Fruit fly (Drosophila melanogaster) whole organism, embryonic: ENCODE measurements around the gene Sytbeta.

ENCODE experiments used
- Asciz ChIP-seq: fragments of 200-800 bp; sonication (Bioruptor generic); optimal IDR thresholded peaks from 2 replicates; lab custom pipeline; 2017; ENCODE audit warnings: missing biosample characterization, mild to moderate bottlenecking, missing genetic modification characterization, missing genetic modification reagents
- CG10366 ChIP-seq: fragments of 200-800 bp; sonication (Bioruptor generic); IDR thresholded peaks from 2 replicates; pipeline ENCODE4 v1.3.6; 2022; ENCODE audit warnings: missing biosample characterization, missing genetic modification characterization
- CG10431 ChIP-seq: fragments of 200-800 bp; sonication (Bioruptor generic); optimal IDR thresholded peaks from 3 replicates; lab custom pipeline; 2018; ENCODE audit warnings: missing biosample characterization, mild to moderate bottlenecking, missing genetic modification characterization
- CG12236 ChIP-seq: fragments of 200-800 bp; sonication (Bioruptor generic); optimal IDR thresholded peaks from 2 replicates; lab custom pipeline; 2016; ENCODE audit warnings: missing biosample characterization, missing genetic modification characterization
- CG1233 ChIP-seq: fragments of 200-800 bp; sonication (Bioruptor generic); optimal IDR thresholded peaks from 4 replicates; lab custom pipeline; 2018; ENCODE audit warnings: missing biosample characterization, mild to moderate bottlenecking, missing genetic modification characterization
- CG12769 ChIP-seq: fragments of 200-800 bp; sonication (Bioruptor generic); optimal IDR thresholded peaks from 2 replicates; lab custom pipeline; 2019; ENCODE audit warnings: missing biosample characterization, mild to moderate bottlenecking, missing genetic modification characterization, moderate library complexity
- CG15479 ChIP-seq: fragments of 200-800 bp; sonication (Bioruptor generic); optimal IDR thresholded peaks from 3 replicates; lab custom pipeline; 2019; ENCODE audit warnings: missing biosample characterization, mild to moderate bottlenecking, missing genetic modification characterization, moderate library complexity
- CG17568 ChIP-seq: fragments of 200-800 bp; sonication (Bioruptor generic); optimal IDR thresholded peaks from 2 replicates; lab custom pipeline; 2018; ENCODE audit warnings: missing biosample characterization, mild to moderate bottlenecking, missing genetic modification characterization, moderate library complexity
- CG32532 ChIP-seq: fragments of 200-800 bp; sonication (Bioruptor generic); IDR thresholded peaks from 2 replicates; pipeline ENCODE4 v1.3.6; 2022; ENCODE audit warnings: missing biosample characterization, missing genetic modification characterization
- CG33557 ChIP-seq: fragments of 200-800 bp; sonication (Bioruptor generic); optimal IDR thresholded peaks from 2 replicates; lab custom pipeline; 2019; ENCODE audit warnings: missing biosample characterization, mild to moderate bottlenecking, missing genetic modification characterization, moderate library complexity
- CG34422 ChIP-seq: fragments of 200-800 bp; sonication (Bioruptor generic); IDR thresholded peaks from 3 replicates; pipeline ENCODE4 v1.3.6; 2022; ENCODE audit warnings: missing biosample characterization, missing genetic modification characterization
- CG4404 ChIP-seq: fragments of 200-800 bp; sonication (Bioruptor generic); IDR thresholded peaks from 2 replicates; pipeline ENCODE4 v1.3.6; 2022; ENCODE audit warnings: missing biosample characterization, missing genetic modification characterization
- CG4617 ChIP-seq: fragments of 200-800 bp; sonication (Bioruptor generic); optimal IDR thresholded peaks from 3 replicates; lab custom pipeline; 2016; ENCODE audit warnings: missing biosample characterization, missing genetic modification characterization, borderline replicate concordance
- CG4730 ChIP-seq: fragments of 200-800 bp; sonication (Bioruptor generic); IDR thresholded peaks from 2 replicates; pipeline ENCODE4 v1.3.6; 2022; ENCODE audit warnings: missing biosample characterization, missing genetic modification characterization
- CG4854 ChIP-seq: fragments of 200-800 bp; sonication (Bioruptor generic); optimal IDR thresholded peaks from 2 replicates; lab custom pipeline; 2016; ENCODE audit warnings: missing biosample characterization, missing genetic modification characterization, inconsistent platforms
- CG6272 ChIP-seq: fragments of 200-800 bp; sonication (Bioruptor generic); IDR thresholded peaks from 2 replicates; pipeline ENCODE4 v1.3.6; 2022; ENCODE audit warnings: missing biosample characterization, missing genetic modification characterization
- CG7963 ChIP-seq: fragments of 200-800 bp; sonication (Bioruptor generic); IDR thresholded peaks from 3 replicates; pipeline ENCODE4 v1.3.6; 2022; ENCODE audit warnings: missing biosample characterization, missing genetic modification characterization; ENCODE audit not compliant: partially characterized antibody
- CG8089 ChIP-seq: fragments of 200-800 bp; sonication (Bioruptor generic); optimal IDR thresholded peaks from 3 replicates; lab custom pipeline; 2016; ENCODE audit warnings: missing biosample characterization, missing genetic modification characterization
- CG8290 ChIP-seq, 3 experiments: fragments of 200-800 bp; sonication (Bioruptor generic); optimal IDR thresholded peaks; 2 replicates each; lab custom pipeline; 2016 to 2019; ENCODE audit warnings: missing biosample characterization in 3 of 3, missing genetic modification characterization in 3 of 3, mild to moderate bottlenecking in 2 of 3, moderate library complexity in 1 of 3
- CG8924 ChIP-seq: fragments of 200-800 bp; optimal IDR thresholded peaks from 3 replicates; lab custom pipeline; 2019; ENCODE audit warnings: missing biosample characterization, mild to moderate bottlenecking, missing genetic modification characterization, moderate library complexity
- CG9727 ChIP-seq: fragments of 200-800 bp; sonication (Bioruptor generic); optimal IDR thresholded peaks from 3 replicates; lab custom pipeline; 2017; ENCODE audit warnings: missing biosample characterization, mild to moderate bottlenecking, missing genetic modification characterization
- CG9932 ChIP-seq: fragments of 200-800 bp; sonication (Bioruptor generic); IDR thresholded peaks from 2 replicates; pipeline ENCODE4 v1.3.6; 2022; ENCODE audit warnings: missing biosample characterization, missing genetic modification characterization
- Doc2 ChIP-seq: fragments of 200-800 bp; sonication (Bioruptor generic); IDR thresholded peaks from 2 replicates; pipeline ENCODE4 v1.3.6; 2022; ENCODE audit warnings: missing biosample characterization, missing genetic modification characterization
- Gug ChIP-seq: fragments of 200-800 bp; sonication (Bioruptor generic); IDR thresholded peaks from 4 replicates; pipeline ENCODE4 v1.3.6; 2022; ENCODE audit warnings: missing biosample characterization, missing genetic modification characterization
- HmgD ChIP-seq: fragments of 200-800 bp; sonication (Bioruptor generic); optimal IDR thresholded peaks from 3 replicates; lab custom pipeline; 2016; ENCODE audit warnings: missing biosample characterization, missing genetic modification characterization
- Mad ChIP-seq: fragments of 200-800 bp; sonication (Bioruptor generic); optimal IDR thresholded peaks from 2 replicates; lab custom pipeline; 2016; ENCODE audit warnings: missing biosample characterization, missing genetic modification characterization
- Neu2 ChIP-seq: fragments of 200-800 bp; sonication (Bioruptor generic); optimal IDR thresholded peaks from 3 replicates; lab custom pipeline; 2016; ENCODE audit warnings: missing biosample characterization, missing genetic modification characterization, borderline replicate concordance
- Rx ChIP-seq: fragments of 200-800 bp; sonication (Bioruptor generic); IDR thresholded peaks from 2 replicates; pipeline ENCODE4 v1.3.6; 2022; ENCODE audit warnings: missing biosample characterization, missing genetic modification characterization
- Tbp ChIP-seq: fragments of >200 bp; optimal IDR thresholded peaks from 2 replicates; lab custom pipeline; 2018; ENCODE audit warnings: missing biosample characterization, missing genetic modification characterization
- Xbp1 ChIP-seq: fragments of 200-800 bp; sonication (Bioruptor generic); optimal IDR thresholded peaks from 3 replicates; lab custom pipeline; 2016; ENCODE audit warnings: missing biosample characterization, mild to moderate bottlenecking, missing genetic modification characterization
- aop ChIP-seq: fragments of 200-800 bp; sonication (Bioruptor generic); IDR thresholded peaks from 2 replicates; pipeline ENCODE4 v1.3.6; 2022; ENCODE audit warnings: missing biosample characterization, missing genetic modification characterization
- dati ChIP-seq: fragments of 200-800 bp; sonication (Bioruptor generic); IDR thresholded peaks from 2 replicates; pipeline ENCODE4 v1.3.6; 2022; ENCODE audit warnings: missing biosample characterization, missing genetic modification characterization
- emc ChIP-seq: fragments of 200-800 bp; sonication (Bioruptor generic); optimal IDR thresholded peaks from 2 replicates; lab custom pipeline; 2016; ENCODE audit warnings: missing biosample characterization, missing genetic modification characterization
- fru ChIP-seq: fragments of >200 bp; optimal IDR thresholded peaks from 2 replicates; lab custom pipeline; 2017
- hth ChIP-seq: fragments of >200 bp; optimal IDR thresholded peaks from 2 replicates; lab custom pipeline; 2017; ENCODE audit warnings: inconsistent platforms
- lilli ChIP-seq: fragments of 200-800 bp; sonication (Bioruptor generic); optimal IDR thresholded peaks from 3 replicates; lab custom pipeline; 2016; ENCODE audit warnings: missing biosample characterization, missing genetic modification characterization
- lola ChIP-seq, 3 experiments: fragments of >200 bp in 2 of 3; fragments of 200-800 bp in 1 of 3; sonication (Bioruptor generic) in 1 of 3; optimal IDR thresholded peaks; 2 replicates each; lab custom pipeline; 2017 to 2019; ENCODE audit warnings: missing biosample characterization in 3 of 3, missing genetic modification characterization in 3 of 3, mild to moderate bottlenecking in 1 of 3, moderate library complexity in 1 of 3
- lov ChIP-seq, 2 experiments: fragments of 200-800 bp in 1 of 2; fragments of >200 bp in 1 of 2; sonication (Bioruptor generic) in 1 of 2; IDR thresholded peaks in 1 of 2; optimal IDR thresholded peaks in 1 of 2; 2 replicates in 1 of 2; 3 replicates in 1 of 2; pipeline versions ENCODE4 v1.3.6 to Lab custom; 2017 to 2022; ENCODE audit warnings: missing biosample characterization in 1 of 2, missing genetic modification characterization in 1 of 2
- oc ChIP-seq: fragments of 200-800 bp; sonication (Bioruptor generic); optimal IDR thresholded peaks from 2 replicates; lab custom pipeline; 2018; ENCODE audit warnings: missing biosample characterization, mild to moderate bottlenecking, missing genetic modification characterization, moderate library complexity
- onecut ChIP-seq: fragments of 200-800 bp; sonication (Bioruptor generic); IDR thresholded peaks from 2 replicates; pipeline ENCODE4 v1.3.6; 2022; ENCODE audit warnings: missing biosample characterization, missing genetic modification characterization
- prd ChIP-seq, 3 experiments: fragments of >200 bp in 2 of 3; fragments of 200-800 bp in 1 of 3; sonication (Bioruptor generic) in 1 of 3; optimal IDR thresholded peaks in 2 of 3; IDR thresholded peaks in 1 of 3; 2 replicates in 2 of 3; 3 replicates in 1 of 3; pipeline versions ENCODE4 v1.3.6 to Lab custom; 2017 to 2022; ENCODE audit warnings: missing biosample characterization in 1 of 3, missing genetic modification characterization in 1 of 3
- ro ChIP-seq: fragments of 200-800 bp; sonication (Bioruptor generic); IDR thresholded peaks from 2 replicates; pipeline ENCODE4 v1.3.6; 2022; ENCODE audit warnings: missing biosample characterization, missing genetic modification characterization
- sc ChIP-seq, 3 experiments: fragments of >200 bp in 2 of 3; fragments of 200-800 bp in 1 of 3; sonication (Bioruptor generic) in 1 of 3; optimal IDR thresholded peaks; 2 replicates in 2 of 3; 3 replicates in 1 of 3; lab custom pipeline; 2017; ENCODE audit warnings: mild to moderate bottlenecking in 1 of 3, missing biosample characterization in 1 of 3, missing genetic modification characterization in 1 of 3, missing genetic modification reagents in 1 of 3
- sd ChIP-seq: fragments of 200-800 bp; sonication (Bioruptor generic); optimal IDR thresholded peaks from 3 replicates; lab custom pipeline; 2018; ENCODE audit warnings: missing biosample characterization, mild to moderate bottlenecking, missing genetic modification characterization, moderate library complexity
- sqz ChIP-seq: fragments of 200-800 bp; sonication (Bioruptor generic); optimal IDR thresholded peaks from 3 replicates; lab custom pipeline; 2018; ENCODE audit warnings: missing biosample characterization, mild to moderate bottlenecking, missing genetic modification characterization
- tna ChIP-seq: fragments of 200-800 bp; sonication (Bioruptor generic); IDR thresholded peaks from 2 replicates; pipeline ENCODE4 v1.3.6; 2022; ENCODE audit warnings: missing biosample characterization, missing genetic modification characterization; ENCODE audit not compliant: partially characterized antibody
- toy ChIP-seq: fragments of 200-800 bp; sonication (Bioruptor generic); IDR thresholded peaks from 2 replicates; pipeline ENCODE4 v1.3.6; 2022; ENCODE audit warnings: missing biosample characterization, missing genetic modification characterization
- vfl ChIP-seq: fragments of 200-800 bp; sonication (Bioruptor generic); optimal IDR thresholded peaks from 2 replicates; lab custom pipeline; 2016; ENCODE audit warnings: missing biosample characterization, missing genetic modification characterization
- wor ChIP-seq: fragments of 200-800 bp; sonication (Bioruptor generic); IDR thresholded peaks from 2 replicates; pipeline ENCODE4 v1.3.6; 2022; ENCODE audit warnings: missing biosample characterization, missing genetic modification characterization

Gene Sytbeta

DNA sequence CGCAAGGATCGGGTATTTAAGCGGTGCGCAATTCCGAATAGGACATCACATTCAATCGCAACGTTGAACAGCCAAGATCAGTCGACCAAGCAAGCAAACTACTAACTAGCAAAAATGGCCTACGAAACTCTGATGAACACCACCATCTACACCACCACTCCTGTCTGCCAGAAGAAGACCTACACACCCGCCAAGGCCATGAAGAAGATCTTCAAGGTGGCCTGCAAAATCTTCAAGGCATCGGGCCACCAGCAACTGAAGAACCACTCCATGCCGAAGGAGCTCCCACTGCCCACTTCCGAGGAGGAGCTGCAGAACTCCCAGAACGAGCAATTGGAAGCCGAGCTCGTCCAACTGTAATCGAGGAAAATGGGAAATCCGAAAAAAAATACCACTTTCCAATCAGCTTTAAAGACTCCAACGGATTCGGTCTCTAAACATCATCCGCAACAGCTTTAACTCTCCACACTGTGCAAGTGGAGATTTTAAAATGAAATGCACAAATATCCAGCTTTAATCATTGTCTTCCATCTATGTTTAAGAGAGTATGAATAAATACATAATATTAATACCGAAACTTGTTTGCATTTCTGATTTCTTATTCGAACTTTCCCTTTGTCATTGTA, 92.0 kb downstream of the Sytbeta start, which contains the start of gene Brd (continued):
- TF ChIP-seq prd (optimal IDR thresholded peaks at IDR 0.05; lab: Kevin White, UChicago) (no peak), prd (GFP tag; IDR thresholded peaks at IDR 0.05; lab: Robert Waterston, UW) (peak; percentile 23; the same call in 1 of the 3 replicates), CG9932 (no peak), CG10431 (GFP tag; lab: Kevin White, UChicago) (no peak), CG9727 (no peak), lilli (peak; percentile 31), wor (GFP tag; lab: Robert Waterston, UW) (no peak), CG8290 (GFP tag; optimal IDR thresholded peaks at IDR 0.05; lab: Kevin White, UChicago) (no peak), CG8290 (tag; optimal IDR thresholded peaks at IDR 0.05; lab: Kevin White, UChicago) (no peak), onecut (GFP tag; lab: Robert Waterston, UW) (no peak), CG33557 (GFP tag; lab: Kevin White, UChicago) (no peak), hth (no peak), CG12769 (no peak), lov (optimal IDR thresholded peaks at IDR 0.05; lab: Kevin White, UChicago) (no peak), lov (GFP tag; IDR thresholded peaks at IDR 0.05; lab: Robert Waterston, UW) (0 out of 3 replicates have a peak, but pooled peaks have one; percentile 31), CG8924 (tag; lab: Kevin White, UChicago) (no peak), Mad (GFP tag; lab: Kevin White, UChicago) (no peak), emc (GFP tag; lab: Kevin White, UChicago) (no peak), Rx (no peak), CG1233 (GFP tag; lab: Kevin White, UChicago) (no peak), CG15479 (GFP tag; lab: Kevin White, UChicago) (no peak), Asciz (GFP tag; lab: Kevin White, UChicago) (no peak), Doc2 (GFP tag; lab: Robert Waterston, UW) (no peak), tna (GFP tag; lab: Robert Waterston, UW) (no peak), Xbp1 (GFP tag; lab: Kevin White, UChicago) (no peak), CG12236 (no peak), toy (GFP tag; lab: Robert Waterston, UW) (no peak), lola (GFP tag; optimal IDR thresholded peaks at IDR 0.05; lab: Kevin White, UChicago) (no peak), fru (lab: Kevin White, UChicago) (no peak), CG17568 (GFP tag; lab: Kevin White, UChicago) (no peak), CG4617 (GFP tag; lab: Kevin White, UChicago) (no peak), sqz (no peak), CG4854 (GFP tag; lab: Kevin White, UChicago) (no peak), sd (tag; lab: Kevin White, UChicago) (no peak), Neu2 (GFP tag; lab: Kevin White, UChicago) (no peak), CG4404 (GFP tag; lab: Robert Waterston, UW) (peak; percentile 31; the same call in 1 of the 2 replicates), oc (tag; lab: Kevin White, UChicago) (peak; percentile 31), dati (GFP tag; lab: Robert Waterston, UW) (no peak), sc (optimal IDR thresholded peaks at IDR 0.05; lab: Kevin White, UChicago) (no peak), sc (GFP tag; optimal IDR thresholded peaks at IDR 0.05; lab: Kevin White, UChicago) (no peak), CG34422 (GFP tag; lab: Robert Waterston, UW) (no peak), Tbp (GFP tag; lab: Kevin White, UChicago) (peak; percentile 73), CG8089 (GFP tag; lab: Kevin White, UChicago) (peak; percentile 4), HmgD (GFP tag; lab: Kevin White, UChicago) (no peak), CG7963 (GFP tag; lab: Robert Waterston, UW) (no peak), aop (GFP tag; lab: Robert Waterston, UW) (no peak), CG6272 (GFP tag; lab: Robert Waterston, UW) (no peak), ro (no peak), Gug (GFP tag; lab: Robert Waterston, UW) (no peak), CG32532 (no peak), CG10366 (GFP tag; lab: Robert Waterston, UW) (no peak), CG4730 (GFP tag; lab: Robert Waterston, UW) (no peak), vfl (GFP tag; lab: Kevin White, UChicago) (no peak)
